Fruit fly (Drosophila melanogaster): ENCODE results near the gene Tsp3A.

Tsp3A gene

dm6 chrX:2658258-2658853 is 38.8 kb upstream of the Tsp3A start (continued):
- TF ChIP-seq CG1233 (GFP tag; optimal IDR thresholded peaks at IDR 0.05) (no peak), NfI (GFP tag; optimal IDR thresholded peaks at IDR 0.05) (no peak), CG30403 (GFP tag; optimal IDR thresholded peaks at IDR 0.05) (no peak), hb (GFP tag; IDR thresholded peaks at IDR 0.05; ENCODE audit: partially characterized antibody) (no peak), Fer2 (tag; optimal IDR thresholded peaks at IDR 0.05) (no peak), CG33213 (GFP tag; optimal IDR thresholded peaks at IDR 0.05) (no peak), CG11696 (GFP tag; IDR thresholded peaks at IDR 0.05) (no peak), CG1792 (GFP tag; optimal IDR thresholded peaks at IDR 0.05) (no peak), CG32772 (GFP tag; IDR thresholded peaks at IDR 0.05) (no peak), CG4820 (GFP tag; optimal IDR thresholded peaks at IDR 0.05) (no peak), sug (tag; optimal IDR thresholded peaks at IDR 0.05) (peak; percentile 65), Atf6 (GFP tag; IDR thresholded peaks at IDR 0.05) (no peak), CG12155 (GFP tag; optimal IDR thresholded peaks at IDR 0.05) (no peak), CG18599 (GFP tag; optimal IDR thresholded peaks at IDR 0.05) (peak; percentile 39), Dad (GFP tag; optimal IDR thresholded peaks at IDR 0.05) (no peak), unc-4 (GFP tag; IDR thresholded peaks at IDR 0.05; ENCODE audit: partially characterized antibody) (no peak), Bdp1 (GFP tag; optimal IDR thresholded peaks at IDR 0.05) (no peak), Lpt (GFP tag; optimal IDR thresholded peaks at IDR 0.05) (no peak), CG30020 (tag; optimal IDR thresholded peaks at IDR 0.05) (peak; percentile 14), lilli (GFP tag; optimal IDR thresholded peaks at IDR 0.05) (no peak), jigr1 (GFP tag; IDR thresholded peaks at IDR 0.05) (no peak), CG16813 (GFP tag; IDR thresholded peaks at IDR 0.05; ENCODE audit: partially characterized antibody) (no peak), CG17385 (GFP tag; optimal IDR thresholded peaks at IDR 0.05) (peak; percentile 64), pros (GFP tag; optimal IDR thresholded peaks at IDR 0.05) (no peak), CG9797 (GFP tag; optimal IDR thresholded peaks at IDR 0.05) (no peak), CoRest (tag; optimal IDR thresholded peaks at IDR 0.05) (no peak), Side (GFP tag; optimal IDR thresholded peaks at IDR 0.05) (no peak), CG11504 (tag; optimal IDR thresholded peaks at IDR 0.05) (no peak), CG10267 (tag; optimal IDR thresholded peaks at IDR 0.05) (no peak), Dbx (GFP tag; IDR thresholded peaks at IDR 0.05) (no peak), D19A (tag; optimal IDR thresholded peaks at IDR 0.05) (no peak), gcm (GFP tag; optimal IDR thresholded peaks at IDR 0.05) (no peak), grau (tag; optimal IDR thresholded peaks at IDR 0.05) (no peak), dm (GFP tag; optimal IDR thresholded peaks at IDR 0.05) (no peak), CG11398 (GFP tag; optimal IDR thresholded peaks at IDR 0.05) (no peak), Doc3 (GFP tag; IDR thresholded peaks at IDR 0.05; ENCODE audit: partially characterized antibody) (no peak), H15 (GFP tag; IDR thresholded peaks at IDR 0.05) (no peak), Hsf (GFP tag; optimal IDR thresholded peaks at IDR 0.05) (no peak), CG33557 (GFP tag; optimal IDR thresholded peaks at IDR 0.05) (no peak), CG14710 (tag; optimal IDR thresholded peaks at IDR 0.05) (no peak), BEAF-32 (GFP tag; optimal IDR thresholded peaks at IDR 0.05) (no peak), CG2120 (GFP tag; optimal IDR thresholded peaks at IDR 0.05) (no peak), Vsx1 (GFP tag; optimal IDR thresholded peaks at IDR 0.05) (no peak), Xbp1 (GFP tag; optimal IDR thresholded peaks at IDR 0.05) (no peak), lmd (GFP tag; IDR thresholded peaks at IDR 0.05) (no peak), zfh2 (GFP tag; optimal IDR thresholded peaks at IDR 0.05) (no peak), kah (GFP tag; optimal IDR thresholded peaks at IDR 0.05) (no peak), CG6654 (GFP tag; optimal IDR thresholded peaks at IDR 0.05) (no peak), ERR (GFP tag; optimal IDR thresholded peaks at IDR 0.05) (no peak), Bgb (GFP tag; IDR thresholded peaks at IDR 0.05; ENCODE audit: partially characterized antibody) (no peak), ato (GFP tag; IDR thresholded peaks at IDR 0.05; ENCODE audit: partially characterized antibody) (no peak)
